Fruit fly (Drosophila melanogaster): ENCODE data around the gene CG4678.
A peak's percentile ranks its signal among the peaks of the same experiment; 100 is the strongest.

Gene CG4678

DNA sequence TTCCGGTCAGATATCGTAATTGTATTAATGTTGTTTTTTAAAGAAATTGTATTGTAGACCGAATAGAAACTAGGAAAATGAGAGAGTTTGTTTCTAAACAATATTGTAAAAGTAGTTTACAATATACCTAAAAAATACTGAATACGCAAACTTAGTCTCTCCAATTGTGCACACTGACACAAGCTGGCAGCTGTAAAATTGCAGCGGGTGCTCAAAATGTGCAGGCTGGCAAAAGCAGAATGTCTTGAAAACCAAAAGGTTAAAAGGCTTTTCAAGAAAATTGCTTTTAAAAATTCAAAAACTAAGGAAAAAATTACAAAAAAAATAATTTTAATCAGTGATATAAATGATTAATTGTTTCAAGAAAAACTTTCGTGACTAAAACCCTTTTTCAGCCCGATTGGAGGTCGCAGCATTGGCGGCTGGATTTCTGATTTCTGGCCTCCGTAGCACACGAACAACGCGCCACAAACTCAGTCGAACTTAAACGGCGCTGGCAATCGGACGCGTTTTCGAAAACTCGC lies at the start of gene CG4678 (continued):
- no peak for TF ChIP-seq mirr (GFP tag; optimal IDR thresholded peaks at IDR 0.05)
- no peak for TF ChIP-seq MESR4 (GFP tag; optimal IDR thresholded peaks at IDR 0.05)
- no peak for TF ChIP-seq pita (GFP tag; optimal IDR thresholded peaks at IDR 0.05)
- TF ChIP-seq chm (GFP tag; IDR thresholded peaks at IDR 0.05): no peak
- TF ChIP-seq ash1 (GFP tag; optimal IDR thresholded peaks at IDR 0.05): no peak
- TF ChIP-seq bsh (GFP tag; optimal IDR thresholded peaks at IDR 0.05): no peak
- TF ChIP-seq dmrt11E (tag; optimal IDR thresholded peaks at IDR 0.05): no peak
- TF ChIP-seq CG15514 (GFP tag; optimal IDR thresholded peaks at IDR 0.05): peak; percentile 24
- no peak for TF ChIP-seq CG7839 (tag; optimal IDR thresholded peaks at IDR 0.05)
- no peak for TF ChIP-seq grn (GFP tag; optimal IDR thresholded peaks at IDR 0.05)
- TF ChIP-seq HmgZ (tag; optimal IDR thresholded peaks at IDR 0.05): peak; percentile 20
- TF ChIP-seq CG8290 (GFP tag; optimal IDR thresholded peaks at IDR 0.05): no peak
- peak in 1 of 2 experiments; percentile 3 for TF ChIP-seq CG8290 (tag; optimal IDR thresholded peaks at IDR 0.05)
- no peak for TF ChIP-seq TFAM (GFP tag; optimal IDR thresholded peaks at IDR 0.05)
- TF ChIP-seq HmgD (GFP tag; optimal IDR thresholded peaks at IDR 0.05): peak; percentile 43
- TF ChIP-seq jing (GFP tag; optimal IDR thresholded peaks at IDR 0.05): no peak
- TF ChIP-seq phol (tag; optimal IDR thresholded peaks at IDR 0.05): peak; percentile 19
- TF ChIP-seq vnd (GFP tag; IDR thresholded peaks at IDR 0.05; ENCODE audit: partially characterized antibody): no peak
- TF ChIP-seq CG2120 (GFP tag; optimal IDR thresholded peaks at IDR 0.05): no peak
- TF ChIP-seq lola (GFP tag; optimal IDR thresholded peaks at IDR 0.05): no peak
- TF ChIP-seq CG4707 (GFP tag; optimal IDR thresholded peaks at IDR 0.05): no peak
- peak; percentile 35; the same call in 1 of the 2 replicates for TF ChIP-seq MBD-R2 (GFP tag; IDR thresholded peaks at IDR 0.05)
- no peak for TF ChIP-seq CG17912 (GFP tag; optimal IDR thresholded peaks at IDR 0.05)
- peak; percentile 9 for TF ChIP-seq Sry-δ (GFP tag; optimal IDR thresholded peaks at IDR 0.05)
- peak; percentile 79; the same call in 2 of the 3 replicates for TF ChIP-seq CG2199 (GFP tag; IDR thresholded peaks at IDR 0.05)
- TF ChIP-seq CG17359 (tag; optimal IDR thresholded peaks at IDR 0.05): peak; percentile 8
- peak; percentile 89 for TF ChIP-seq E2f2 (GFP tag; IDR thresholded peaks at IDR 0.05)
- TF ChIP-seq amos (GFP tag; IDR thresholded peaks at IDR 0.05; ENCODE audit: partially characterized antibody): peak; percentile 32; the same call in 1 of the 2 replicates
- TF ChIP-seq CrebB (tag; optimal IDR thresholded peaks at IDR 0.05): no peak
- TF ChIP-seq her (GFP tag; optimal IDR thresholded peaks at IDR 0.05): no peak
- no peak for TF ChIP-seq CG32532 (GFP tag; IDR thresholded peaks at IDR 0.05)
- no peak for TF ChIP-seq CG6683 (GFP tag; optimal IDR thresholded peaks at IDR 0.05)
- TF ChIP-seq CG17612 (GFP tag; IDR thresholded peaks at IDR 0.05): no peak
- TF ChIP-seq row (GFP tag; IDR thresholded peaks at IDR 0.05): 0 out of 3 replicates have a peak, but pooled peaks have one; percentile 20
- no peak for TF ChIP-seq CG12071 (GFP tag; optimal IDR thresholded peaks at IDR 0.05)
- TF ChIP-seq Dref (GFP tag; IDR thresholded peaks at IDR 0.05): peak; percentile 46; the same call in 1 of the 2 replicates
- TF ChIP-seq Rx (GFP tag; IDR thresholded peaks at IDR 0.05): no peak
- no peak for TF ChIP-seq dimm (GFP tag; IDR thresholded peaks at IDR 0.05)
- peak; percentile 42 for TF ChIP-seq CoRest (tag; optimal IDR thresholded peaks at IDR 0.05)
- peak; percentile 26; the same call in 1 of the 2 replicates for TF ChIP-seq Rfx (GFP tag; IDR thresholded peaks at IDR 0.05)
- no peak for TF ChIP-seq esg (GFP tag; conservative IDR thresholded peaks at IDR 0.05)
- no peak for TF ChIP-seq CG7745 (tag; optimal IDR thresholded peaks at IDR 0.05)
- TF ChIP-seq CG3847 (GFP tag; IDR thresholded peaks at IDR 0.05): no peak
- peak; percentile 56 for TF ChIP-seq CTCF (GFP tag; optimal IDR thresholded peaks at IDR 0.05)
- TF ChIP-seq ase (GFP tag; IDR thresholded peaks at IDR 0.05): no peak
- no peak for TF ChIP-seq Adf1 (GFP tag; IDR thresholded peaks at IDR 0.05)
- no peak for TF ChIP-seq CG18619 (GFP tag; optimal IDR thresholded peaks at IDR 0.05)
- no peak for TF ChIP-seq CG5953 (GFP tag; IDR thresholded peaks at IDR 0.05)
- TF ChIP-seq Dp (GFP tag; optimal IDR thresholded peaks at IDR 0.05): peak; percentile 83
- TF ChIP-seq Med (GFP tag): peak; percentile 81
- TF ChIP-seq CG30020 (tag; optimal IDR thresholded peaks at IDR 0.05): no peak
